Worm (Caenorhabditis elegans) whole organism, L4 larva: ENCODE data around the gene snr-4.

Source experiments
- D1046.2 ChIP-seq: fragments of 200-800 bp; sonication (Bioruptor generic); IDR thresholded peaks from 2 replicates; pipeline ENCODE4 v1.3.6; 2022; ENCODE audit warnings: missing genetic modification characterization, missing compliant biosample characterization
- F10B5.3 ChIP-seq: sonication (generic microtip); optimal IDR thresholded peaks from 2 replicates; lab custom pipeline; 2016; ENCODE audit warnings: mild to moderate bottlenecking, missing genetic modification characterization, missing compliant biosample characterization
- F26F4.8 ChIP-seq: fragments of 200-800 bp; sonication (Bioruptor generic); conservative IDR thresholded peaks from 2 replicates; pipeline ENCODE4 v1.3.6; 2022; ENCODE audit warnings: missing genetic modification characterization, missing compliant biosample characterization
- F49E8.2 ChIP-seq: sonication (generic microtip); optimal IDR thresholded peaks from 2 replicates; lab custom pipeline; 2016; ENCODE audit warnings: missing compliant biosample characterization, mild to moderate bottlenecking, missing genetic modification characterization, borderline replicate concordance
- T20F7.1 ChIP-seq: fragments of 200-800 bp; sonication (Bioruptor generic); optimal IDR thresholded peaks from 2 replicates; lab custom pipeline; 2018; ENCODE audit warnings: mild to moderate bottlenecking, missing genetic modification characterization, missing compliant biosample characterization
- Y105C5A.15 ChIP-seq: fragments of 200-800 bp; sonication (Bioruptor generic); IDR thresholded peaks from 2 replicates; pipeline ENCODE4 v1.3.6; 2022; ENCODE audit warnings: missing genetic modification characterization, missing compliant biosample characterization
- Y5F2A.4 ChIP-seq: fragments of 200-800 bp; sonication (Bioruptor generic); optimal IDR thresholded peaks from 2 replicates; lab custom pipeline; 2018; ENCODE audit warnings: mild to moderate bottlenecking, missing genetic modification characterization, missing compliant biosample characterization
- ZK546.5 ChIP-seq, 2 experiments: sonication (generic microtip); optimal IDR thresholded peaks; 2 replicates each; lab custom pipeline; 2017; ENCODE audit warnings: missing biosample characterization in 2 of 2, missing genetic modification characterization in 2 of 2
- aly-2 ChIP-seq: sonication (generic microtip); optimal IDR thresholded peaks from 2 replicates; lab custom pipeline; 2018; ENCODE audit warnings: missing biosample characterization, missing genetic modification characterization
- ama-1 ChIP-seq: fragments of 150-350 bp; optimal IDR thresholded peaks from 2 replicates; lab custom pipeline; 2014; ENCODE audit warnings: inconsistent platforms, mixed read lengths
- attf-4 ChIP-seq: sonication (generic microtip); optimal IDR thresholded peaks from 3 replicates; lab custom pipeline; 2017; ENCODE audit warnings: missing biosample characterization, missing genetic modification characterization
- ceh-44 ChIP-seq: fragments of 200-800 bp; sonication (Bioruptor generic); IDR thresholded peaks from 2 replicates; pipeline ENCODE4 v1.3.6; 2022; ENCODE audit warnings: missing genetic modification reagents, missing genetic modification characterization, missing compliant biosample characterization
- daf-16 ChIP-seq, 3 experiments: sonication (generic microtip); optimal IDR thresholded peaks; 2 replicates each; lab custom pipeline; 2016 to 2017; ENCODE audit warnings: missing genetic modification characterization in 3 of 3, missing genetic modification reagents in 3 of 3, mild to moderate bottlenecking in 2 of 3, missing compliant biosample characterization in 2 of 3, missing biosample characterization in 1 of 3, moderate library complexity in 1 of 3
- daf-8 ChIP-seq: fragments of 200-800 bp; sonication (Bioruptor generic); IDR thresholded peaks from 2 replicates; pipeline ENCODE4 v1.3.6; 2022; ENCODE audit warnings: missing genetic modification characterization, missing compliant biosample characterization
- fos-1 ChIP-seq: fragments of 150-350 bp; optimal IDR thresholded peaks from 2 replicates; lab custom pipeline; 2014; ENCODE audit warnings: missing biosample characterization, missing genetic modification characterization
- hif-1 ChIP-seq, 2 experiments: sonication (generic microtip); optimal IDR thresholded peaks; 2 replicates each; lab custom pipeline; 2016 to 2017; ENCODE audit warnings: missing compliant biosample characterization in 2 of 2, missing genetic modification characterization in 2 of 2, missing genetic modification reagents in 2 of 2, missing genotype in 2 of 2, mild to moderate bottlenecking in 1 of 2
- hlh-11 ChIP-seq: fragments of 200-800 bp; sonication (Bioruptor generic); optimal IDR thresholded peaks from 2 replicates; lab custom pipeline; 2018; ENCODE audit warnings: mild to moderate bottlenecking, missing genetic modification characterization, missing compliant biosample characterization
- hlh-30 ChIP-seq: sonication (generic microtip); optimal IDR thresholded peaks from 2 replicates; lab custom pipeline; 2017; ENCODE audit warnings: antibody characterized with exemption, mild to moderate bottlenecking, missing genetic modification characterization, missing compliant biosample characterization; ENCODE audit not compliant: insufficient read depth
- hmg-1.1 ChIP-seq: fragments of 200-800 bp; sonication (Bioruptor generic); IDR thresholded peaks from 2 replicates; pipeline ENCODE4 v1.3.6; 2022; ENCODE audit warnings: missing genetic modification reagents, missing genetic modification characterization, missing compliant biosample characterization
- lim-7 ChIP-seq: fragments of 200-800 bp; sonication (Bioruptor generic); IDR thresholded peaks from 2 replicates; pipeline ENCODE4 v1.3.6; 2022; ENCODE audit warnings: missing genetic modification characterization, missing compliant biosample characterization
- lin-29 ChIP-seq: fragments of 200-800 bp; sonication (Bioruptor generic); IDR thresholded peaks from 2 replicates; pipeline ENCODE4 v1.3.6; 2022; ENCODE audit warnings: missing genetic modification reagents, missing genetic modification characterization, missing compliant biosample characterization
- lin-38 ChIP-seq: fragments of 200-800 bp; sonication (Bioruptor generic); IDR thresholded peaks from 2 replicates; pipeline ENCODE4 v1.3.6; 2022; ENCODE audit warnings: missing genetic modification reagents, missing genetic modification characterization, missing compliant biosample characterization
- lir-3 ChIP-seq: sonication (generic microtip); optimal IDR thresholded peaks from 2 replicates; lab custom pipeline; 2016; ENCODE audit warnings: mild to moderate bottlenecking, missing genetic modification characterization, missing compliant biosample characterization
- madf-5 ChIP-seq, 2 experiments: fragments of 200-800 bp; sonication (Bioruptor generic); IDR thresholded peaks; 2 replicates each; pipeline ENCODE4 v1.3.6; 2022; ENCODE audit warnings: missing compliant biosample characterization in 2 of 2, missing genetic modification characterization in 2 of 2
- madf-9 ChIP-seq: fragments of 200-800 bp; sonication (Bioruptor generic); conservative IDR thresholded peaks from 2 replicates; pipeline ENCODE4 v1.3.6; 2022; ENCODE audit warnings: missing genetic modification reagents, missing genetic modification characterization, missing compliant biosample characterization
- mdl-1 ChIP-seq, 2 experiments: fragments of 150-350 bp in 1 of 2; sonication (generic microtip) in 1 of 2; optimal IDR thresholded peaks; 2 replicates each; lab custom pipeline; 2014 to 2017; ENCODE audit warnings: missing biosample characterization in 2 of 2, missing genetic modification characterization in 2 of 2
- mxl-2 ChIP-seq: fragments of 200-800 bp; sonication (Bioruptor generic); conservative IDR thresholded peaks from 2 replicates; pipeline ENCODE4 v1.3.6; 2022; ENCODE audit warnings: missing genetic modification reagents, missing genetic modification characterization, missing compliant biosample characterization
- nhr-10 ChIP-seq: fragments of 150-350 bp; optimal IDR thresholded peaks from 2 replicates; lab custom pipeline; 2014; ENCODE audit warnings: missing biosample characterization, missing genetic modification characterization
- nhr-102 ChIP-seq: sonication (generic microtip); optimal IDR thresholded peaks from 2 replicates; lab custom pipeline; 2016; ENCODE audit warnings: mild to moderate bottlenecking, missing genetic modification characterization, moderate library complexity, missing compliant biosample characterization
- nhr-237 ChIP-seq: sonication (generic microtip); optimal IDR thresholded peaks from 2 replicates; lab custom pipeline; 2017; ENCODE audit warnings: missing biosample characterization, missing genetic modification characterization
- nhr-25 ChIP-seq: sonication (generic microtip); optimal IDR thresholded peaks from 2 replicates; lab custom pipeline; 2017; ENCODE audit warnings: missing genetic modification characterization, mild to moderate bottlenecking, missing compliant biosample characterization, antibody characterized with exemption, moderate library complexity, borderline replicate concordance; ENCODE audit not compliant: insufficient read depth
- nhr-28 ChIP-seq: fragments of 150-350 bp; optimal IDR thresholded peaks from 2 replicates; lab custom pipeline; 2014; ENCODE audit warnings: missing biosample characterization, missing genetic modification characterization
- nhr-48 ChIP-seq: sonication (generic microtip); optimal IDR thresholded peaks from 2 replicates; lab custom pipeline; 2016; ENCODE audit warnings: mild to moderate bottlenecking, missing genetic modification characterization, missing compliant biosample characterization
- nhr-6 ChIP-seq: fragments of 150-350 bp; optimal IDR thresholded peaks from 2 replicates; lab custom pipeline; 2014; ENCODE audit warnings: missing biosample characterization, missing genetic modification characterization
- nhr-77 ChIP-seq: fragments of 150-350 bp; optimal IDR thresholded peaks from 2 replicates; lab custom pipeline; 2014; ENCODE audit warnings: missing biosample characterization, missing genetic modification characterization
- php-3 ChIP-seq: fragments of 200-800 bp; sonication (Bioruptor generic); IDR thresholded peaks from 2 replicates; pipeline ENCODE4 v1.3.6; 2022; ENCODE audit warnings: missing genetic modification reagents, missing genetic modification characterization, missing compliant biosample characterization
- pqm-1 ChIP-seq: sonication (generic microtip); optimal IDR thresholded peaks from 2 replicates; lab custom pipeline; 2017; ENCODE audit warnings: missing biosample characterization, missing genetic modification characterization
- rbr-2 ChIP-seq: sonication (generic microtip); optimal IDR thresholded peaks from 2 replicates; lab custom pipeline; 2016; ENCODE audit warnings: missing genotype, missing genetic modification characterization, missing compliant biosample characterization
- sdz-12 ChIP-seq: fragments of 200-800 bp; sonication (Bioruptor generic); optimal IDR thresholded peaks from 2 replicates; lab custom pipeline; 2018; ENCODE audit warnings: mild to moderate bottlenecking, missing genetic modification characterization, missing compliant biosample characterization
- set-16 ChIP-seq: fragments of 200-800 bp; sonication (Bioruptor generic); IDR thresholded peaks from 2 replicates; pipeline ENCODE4 v1.3.6; 2022; ENCODE audit warnings: missing genetic modification reagents, missing genetic modification characterization, missing compliant biosample characterization
- skn-1 ChIP-seq: fragments of 150-350 bp; optimal IDR thresholded peaks from 2 replicates; lab custom pipeline; 2014; ENCODE audit warnings: missing biosample characterization, missing genetic modification characterization
- snpc-1.2 ChIP-seq: fragments of 200-800 bp; sonication (Bioruptor generic); IDR thresholded peaks from 2 replicates; pipeline ENCODE4 v1.3.6; 2022; ENCODE audit warnings: missing genetic modification reagents, missing genetic modification characterization, missing compliant biosample characterization
- spr-1 ChIP-seq: sonication (generic microtip); optimal IDR thresholded peaks from 2 replicates; lab custom pipeline; 2016; ENCODE audit warnings: mild to moderate bottlenecking, missing genetic modification characterization, missing compliant biosample characterization
- spr-3 ChIP-seq: fragments of 200-800 bp; sonication (Bioruptor generic); optimal IDR thresholded peaks from 2 replicates; lab custom pipeline; 2018; ENCODE audit warnings: mild to moderate bottlenecking, missing genetic modification characterization, missing compliant biosample characterization
- tag-97 ChIP-seq: fragments of 200-800 bp; sonication (Bioruptor generic); IDR thresholded peaks from 2 replicates; pipeline ENCODE4 v1.3.6; 2022; ENCODE audit warnings: missing genetic modification characterization, missing compliant biosample characterization
- unc-62 ChIP-seq, 3 experiments: fragments of 150-350 bp in 1 of 3; sonication (generic microtip); optimal IDR thresholded peaks in 2 of 3; peaks in 1 of 3; 1 replicate in 1 of 3; 2 replicates in 2 of 3; lab custom pipeline; 2014 to 2017; ENCODE audit warnings: missing biosample characterization in 3 of 3, missing genetic modification characterization in 3 of 3, missing genetic modification reagents in 3 of 3, missing genotype in 1 of 3
- zag-1 ChIP-seq: fragments of 150-350 bp; optimal IDR thresholded peaks from 2 replicates; lab custom pipeline; 2014; ENCODE audit warnings: missing biosample characterization, missing genetic modification characterization
- zfp-2 ChIP-seq: sonication (generic microtip); optimal IDR thresholded peaks from 2 replicates; lab custom pipeline; 2016; ENCODE audit warnings: mild to moderate bottlenecking, missing genetic modification characterization, missing compliant biosample characterization
- zfp-3 ChIP-seq: fragments of 200-800 bp; sonication (Bioruptor generic); conservative IDR thresholded peaks from 2 replicates; pipeline ENCODE4 v1.3.6; 2022; ENCODE audit warnings: missing genetic modification reagents, missing genetic modification characterization, missing compliant biosample characterization
- zip-2 ChIP-seq: fragments of 150-350 bp; optimal IDR thresholded peaks from 2 replicates; lab custom pipeline; 2014; ENCODE audit warnings: missing biosample characterization, missing genetic modification characterization
- ztf-11 ChIP-seq: fragments of 150-350 bp; optimal IDR thresholded peaks from 2 replicates; lab custom pipeline; 2014; ENCODE audit warnings: missing biosample characterization, missing genetic modification characterization

Gene snr-4

DNA sequence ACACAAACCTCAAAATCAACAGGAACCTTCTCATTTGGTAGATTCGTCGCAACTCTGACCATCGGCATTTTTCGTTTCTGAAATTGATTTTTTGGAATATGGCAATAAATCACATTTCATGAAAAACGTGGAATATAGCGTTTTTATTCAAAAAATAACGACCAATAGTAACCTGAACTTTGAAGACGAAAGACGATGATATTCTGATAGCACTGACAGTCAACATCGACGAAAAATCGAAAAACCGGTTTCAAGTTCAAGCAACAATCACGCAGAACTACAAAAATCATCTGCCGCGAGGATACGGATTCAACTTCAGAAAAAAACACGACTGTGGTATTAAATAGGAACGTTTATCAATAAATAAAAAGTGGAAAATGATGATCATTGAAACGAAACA is 1.3 kb downstream of the snr-4 start, which contains the start of gene mif-2:
Gene mif-2 (minus strand): TSS at position 281 of the 400 bp plus-strand sequence.
- TF ChIP-seq rbr-2 (tag; lab: Kevin White, UChicago) (no peak), F26F4.8 (no peak), madf-5 (GFP tag; IDR thresholded peaks at IDR 0.05; lab: Robert Waterston, UW) (0 out of 4 replicates have a peak, but pooled peaks of 1 of the 2 experiments have one; percentile 18), hlh-11 (tag; lab: Kevin White, UChicago) (peak; percentile 39), ama-1 (peak; percentile 15), daf-8 (no peak), F10B5.3 (tag; lab: Kevin White, UChicago) (no peak), spr-1 (tag; lab: Kevin White, UChicago) (no peak), zfp-3 (GFP tag; lab: Robert Waterston, UW) (no peak), F49E8.2 (tag; lab: Kevin White, UChicago) (no peak), hif-1 (tag; optimal IDR thresholded peaks at IDR 0.05; lab: Kevin White, UChicago) (no peak), lir-3 (no peak), nhr-25 (tag; lab: Kevin White, UChicago) (no peak), sdz-12 (GFP tag; lab: Kevin White, UChicago) (no peak), set-16 (no peak), unc-62 (GFP tag; optimal IDR thresholded peaks at IDR 0.05 in 1 of 2; lab: Kevin White, UChicago) (no peak), unc-62 (tag; optimal IDR thresholded peaks at IDR 0.05; lab: Kevin White, UChicago) (no peak), tag-97 (GFP tag; lab: Robert Waterston, UW) (no peak), hlh-30 (peak; percentile 4), nhr-10 (tag; lab: Kevin White, UChicago) (no peak), ceh-44 (GFP tag; lab: Robert Waterston, UW) (no peak), T20F7.1 (GFP tag; lab: Kevin White, UChicago) (no peak), php-3 (GFP tag; lab: Robert Waterston, UW) (no peak), nhr-6 (tag; lab: Kevin White, UChicago) (no peak), mdl-1 (tag; optimal IDR thresholded peaks at IDR 0.05; lab: Kevin White, UChicago) (peak in 1 of 2 experiments; percentile 33), lin-38 (GFP tag; lab: Robert Waterston, UW) (0 out of 2 replicates have a peak, but pooled peaks have one; percentile 24), nhr-102 (tag; lab: Kevin White, UChicago) (no peak), hmg-1.1 (no peak), zfp-2 (no peak), fos-1 (tag; lab: Kevin White, UChicago) (no peak), D1046.2 (GFP tag; lab: Robert Waterston, UW) (no peak), spr-3 (no peak), zag-1 (no peak), Y5F2A.4 (no peak), zip-2 (no peak), pqm-1 (tag; lab: Kevin White, UChicago) (no peak), Y105C5A.15 (no peak), attf-4 (tag; lab: Kevin White, UChicago) (no peak), lim-7 (no peak), nhr-77 (tag; lab: Kevin White, UChicago) (no peak), nhr-48 (tag; lab: Kevin White, UChicago) (no peak), ZK546.5 (tag; optimal IDR thresholded peaks at IDR 0.05; lab: Kevin White, UChicago) (no peak), snpc-1.2 (no peak), daf-16 (GFP tag; optimal IDR thresholded peaks at IDR 0.05; lab: Kevin White, UChicago) (no peak), daf-16 (tag; optimal IDR thresholded peaks at IDR 0.05; lab: Kevin White, UChicago) (no peak), skn-1 (tag; lab: Kevin White, UChicago) (no peak), nhr-28 (tag; lab: Kevin White, UChicago) (peak; percentile 71), aly-2 (tag; lab: Kevin White, UChicago) (no peak), mxl-2 (GFP tag; lab: Robert Waterston, UW) (no peak), madf-9 (GFP tag; lab: Robert Waterston, UW) (no peak), lin-29 (GFP tag; lab: Robert Waterston, UW) (no peak), ztf-11 (no peak), nhr-237 (tag; lab: Kevin White, UChicago) (no peak)
